Fruit fly (Drosophila melanogaster) whole organism, embryonic: ENCODE measurements around the gene Targ1.

Source experiments
- Asciz ChIP-seq: fragments of 200-800 bp; sonication (Bioruptor generic); optimal IDR thresholded peaks from 2 replicates; lab custom pipeline; 2017; ENCODE audit warnings: missing biosample characterization, mild to moderate bottlenecking, missing genetic modification characterization, missing genetic modification reagents
- Atf-2 ChIP-seq: fragments of 200-800 bp; sonication (Bioruptor generic); optimal IDR thresholded peaks from 2 replicates; lab custom pipeline; 2016; ENCODE audit warnings: missing biosample characterization, missing genetic modification characterization
- Atf6 ChIP-seq: fragments of 200-800 bp; sonication (Bioruptor generic); IDR thresholded peaks from 2 replicates; pipeline ENCODE4 v1.3.6; 2022; ENCODE audit warnings: missing biosample characterization, missing genetic modification characterization
- Bteb2 ChIP-seq: fragments of 200-800 bp; sonication (Bioruptor generic); optimal IDR thresholded peaks from 2 replicates; lab custom pipeline; 2016; ENCODE audit warnings: missing biosample characterization, missing genetic modification characterization
- CG10147 ChIP-seq: fragments of 200-800 bp; sonication (Bioruptor generic); optimal IDR thresholded peaks from 2 replicates; lab custom pipeline; 2019; ENCODE audit warnings: missing biosample characterization, mild to moderate bottlenecking, missing genetic modification characterization, moderate library complexity
- CG10267 ChIP-seq: fragments of 200-800 bp; sonication (Bioruptor generic); optimal IDR thresholded peaks from 2 replicates; lab custom pipeline; 2018; ENCODE audit warnings: missing biosample characterization, mild to moderate bottlenecking, missing genetic modification characterization, moderate library complexity
- CG10274 ChIP-seq: fragments of 200-800 bp; sonication (Bioruptor generic); optimal IDR thresholded peaks from 3 replicates; lab custom pipeline; 2017; ENCODE audit warnings: missing biosample characterization, mild to moderate bottlenecking, missing genetic modification characterization
- CG11398 ChIP-seq: fragments of 200-800 bp; sonication (Bioruptor generic); optimal IDR thresholded peaks from 2 replicates; lab custom pipeline; 2016; ENCODE audit warnings: missing biosample characterization, missing genetic modification characterization
- CG12299 ChIP-seq: fragments of 200-800 bp; sonication (Bioruptor generic); optimal IDR thresholded peaks from 2 replicates; lab custom pipeline; 2018; ENCODE audit warnings: missing biosample characterization, mild to moderate bottlenecking, missing genetic modification characterization
- CG13287 ChIP-seq: fragments of 200-800 bp; sonication (Bioruptor generic); IDR thresholded peaks from 2 replicates; pipeline ENCODE4 v1.3.6; 2022; ENCODE audit warnings: missing biosample characterization, missing genetic modification characterization; ENCODE audit not compliant: partially characterized antibody
- CG14860 ChIP-seq: fragments of 200-800 bp; sonication (Bioruptor generic); IDR thresholded peaks from 3 replicates; pipeline ENCODE4 v1.3.6; 2022; ENCODE audit warnings: missing biosample characterization, missing genetic modification characterization; ENCODE audit not compliant: partially characterized antibody
- CG17361 ChIP-seq: fragments of 200-800 bp; sonication (Bioruptor generic); IDR thresholded peaks from 3 replicates; pipeline ENCODE4 v1.3.6; 2022; ENCODE audit warnings: missing biosample characterization, missing genetic modification characterization
- CG17568 ChIP-seq: fragments of 200-800 bp; sonication (Bioruptor generic); optimal IDR thresholded peaks from 2 replicates; lab custom pipeline; 2018; ENCODE audit warnings: missing biosample characterization, mild to moderate bottlenecking, missing genetic modification characterization, moderate library complexity
- CG34224 ChIP-seq: fragments of 200-800 bp; sonication (Bioruptor generic); IDR thresholded peaks from 3 replicates; pipeline ENCODE4 v1.3.6; 2022; ENCODE audit warnings: missing biosample characterization, missing genetic modification characterization; ENCODE audit not compliant: partially characterized antibody
- CG34422 ChIP-seq: fragments of 200-800 bp; sonication (Bioruptor generic); IDR thresholded peaks from 3 replicates; pipeline ENCODE4 v1.3.6; 2022; ENCODE audit warnings: missing biosample characterization, missing genetic modification characterization
- CG4282 ChIP-seq: fragments of 200-800 bp; sonication (Bioruptor generic); optimal IDR thresholded peaks from 2 replicates; lab custom pipeline; 2016; ENCODE audit warnings: missing biosample characterization, missing genetic modification characterization
- CG4360 ChIP-seq: fragments of 200-800 bp; sonication (Bioruptor generic); IDR thresholded peaks from 2 replicates; pipeline ENCODE4 v1.3.6; 2022; ENCODE audit warnings: missing biosample characterization, missing genetic modification characterization
- CG6791 ChIP-seq: fragments of 200-800 bp; sonication (Bioruptor generic); IDR thresholded peaks from 3 replicates; pipeline ENCODE4 v1.3.6; 2022; ENCODE audit warnings: missing biosample characterization, missing genetic modification characterization; ENCODE audit not compliant: partially characterized antibody
- CG7963 ChIP-seq: fragments of 200-800 bp; sonication (Bioruptor generic); IDR thresholded peaks from 3 replicates; pipeline ENCODE4 v1.3.6; 2022; ENCODE audit warnings: missing biosample characterization, missing genetic modification characterization; ENCODE audit not compliant: partially characterized antibody
- CG8281 ChIP-seq: fragments of 200-800 bp; sonication (Bioruptor generic); optimal IDR thresholded peaks from 2 replicates; lab custom pipeline; 2018; ENCODE audit warnings: missing biosample characterization, mild to moderate bottlenecking, missing genetic modification characterization, moderate library complexity
- CG9609 ChIP-seq: fragments of 200-800 bp; sonication (Bioruptor generic); optimal IDR thresholded peaks from 3 replicates; lab custom pipeline; 2016; ENCODE audit warnings: missing biosample characterization, missing genetic modification characterization
- CG9876 ChIP-seq: fragments of 200-800 bp; sonication (Bioruptor generic); optimal IDR thresholded peaks from 2 replicates; lab custom pipeline; 2016; ENCODE audit warnings: missing biosample characterization, missing genetic modification characterization
- Camta ChIP-seq: fragments of 200-800 bp; sonication (Bioruptor generic); optimal IDR thresholded peaks from 2 replicates; lab custom pipeline; 2016; ENCODE audit warnings: missing biosample characterization, missing genetic modification characterization
- Dad ChIP-seq: fragments of 200-800 bp; sonication (Bioruptor generic); optimal IDR thresholded peaks from 3 replicates; lab custom pipeline; 2016; ENCODE audit warnings: missing biosample characterization, missing genetic modification characterization
- Dek ChIP-seq: fragments of 200-800 bp; sonication (Bioruptor generic); optimal IDR thresholded peaks from 3 replicates; lab custom pipeline; 2019; ENCODE audit warnings: missing biosample characterization, mild to moderate bottlenecking, missing genetic modification characterization, moderate library complexity
- Dll ChIP-seq: fragments of 200-800 bp; sonication (Bioruptor generic); IDR thresholded peaks from 4 replicates; pipeline ENCODE4 v1.3.6; 2022; ENCODE audit warnings: missing biosample characterization, missing genetic modification characterization; ENCODE audit not compliant: partially characterized antibody
- Fer1 ChIP-seq: fragments of 200-800 bp; sonication (Bioruptor generic); optimal IDR thresholded peaks from 2 replicates; lab custom pipeline; 2017; ENCODE audit warnings: missing biosample characterization, mild to moderate bottlenecking, missing genetic modification characterization
- HLH54F ChIP-seq: fragments of 200-800 bp; sonication (Bioruptor generic); optimal IDR thresholded peaks from 3 replicates; lab custom pipeline; 2016; ENCODE audit warnings: missing biosample characterization, missing genetic modification characterization
- Hr3 ChIP-seq: fragments of 200-800 bp; sonication (Bioruptor generic); optimal IDR thresholded peaks from 3 replicates; lab custom pipeline; 2016; ENCODE audit warnings: missing biosample characterization, missing genetic modification characterization
- MTF-1 ChIP-seq: fragments of 200-800 bp; sonication (Bioruptor generic); optimal IDR thresholded peaks from 2 replicates; lab custom pipeline; 2018; ENCODE audit warnings: missing biosample characterization, mild to moderate bottlenecking, missing genetic modification characterization, borderline replicate concordance
- Scr ChIP-seq: fragments of 200-800 bp; sonication (Bioruptor generic); IDR thresholded peaks from 2 replicates; pipeline ENCODE4 v1.3.6; 2022; ENCODE audit warnings: missing biosample characterization, missing genetic modification characterization; ENCODE audit not compliant: partially characterized antibody
- TFAM ChIP-seq: fragments of 200-800 bp; sonication (Bioruptor generic); optimal IDR thresholded peaks from 2 replicates; lab custom pipeline; 2017; ENCODE audit warnings: missing biosample characterization, missing genetic modification characterization, inconsistent platforms
- Trl ChIP-seq, 3 experiments: fragments of >200 bp in 2 of 3; fragments of 200-800 bp in 1 of 3; sonication (Bioruptor generic) in 1 of 3; optimal IDR thresholded peaks; 2 replicates in 1 of 3; 3 replicates in 2 of 3; lab custom pipeline; 2016 to 2017; ENCODE audit warnings: missing biosample characterization in 1 of 3, missing genetic modification characterization in 1 of 3
- Vsx1 ChIP-seq: fragments of 200-800 bp; sonication (Bioruptor generic); optimal IDR thresholded peaks from 2 replicates; lab custom pipeline; 2017; ENCODE audit warnings: missing biosample characterization, mild to moderate bottlenecking, missing genetic modification characterization, missing genetic modification reagents
- ab ChIP-seq: fragments of 200-800 bp; sonication (Bioruptor generic); optimal IDR thresholded peaks from 2 replicates; lab custom pipeline; 2016; ENCODE audit warnings: missing biosample characterization, missing genetic modification characterization
- ara ChIP-seq: fragments of 200-800 bp; sonication (Bioruptor generic); IDR thresholded peaks from 2 replicates; pipeline ENCODE4 v1.3.6; 2022; ENCODE audit warnings: missing biosample characterization, missing genetic modification characterization
- bcd ChIP-seq: fragments of 200-800 bp; sonication (Bioruptor generic); optimal IDR thresholded peaks from 2 replicates; lab custom pipeline; 2017; ENCODE audit warnings: missing biosample characterization, mild to moderate bottlenecking, missing genetic modification characterization
- chn ChIP-seq: fragments of 200-800 bp; sonication (Bioruptor generic); optimal IDR thresholded peaks from 2 replicates; lab custom pipeline; 2016; ENCODE audit warnings: missing biosample characterization, missing genetic modification characterization
- crol ChIP-seq: fragments of 200-800 bp; sonication (Bioruptor generic); IDR thresholded peaks from 2 replicates; pipeline ENCODE4 v1.3.6; 2022; ENCODE audit warnings: missing biosample characterization, missing genetic modification characterization
- dan ChIP-seq: fragments of 200-800 bp; sonication (Bioruptor generic); IDR thresholded peaks from 2 replicates; pipeline ENCODE4 v1.3.6; 2022; ENCODE audit warnings: missing biosample characterization, missing genetic modification characterization
- dimm ChIP-seq: fragments of 200-800 bp; sonication (Bioruptor generic); IDR thresholded peaks from 2 replicates; pipeline ENCODE4 v1.3.6; 2022; ENCODE audit warnings: missing biosample characterization, missing genetic modification characterization
- eyg ChIP-seq: fragments of 200-800 bp; sonication (Bioruptor generic); optimal IDR thresholded peaks from 3 replicates; lab custom pipeline; 2016; ENCODE audit warnings: missing biosample characterization, missing genetic modification characterization
- jigr1 ChIP-seq: fragments of 200-800 bp; sonication (Bioruptor generic); IDR thresholded peaks from 3 replicates; pipeline ENCODE4 v1.3.6; 2022; ENCODE audit warnings: missing biosample characterization, missing genetic modification characterization
- lilli ChIP-seq: fragments of 200-800 bp; sonication (Bioruptor generic); optimal IDR thresholded peaks from 3 replicates; lab custom pipeline; 2016; ENCODE audit warnings: missing biosample characterization, missing genetic modification characterization
- mam ChIP-seq: fragments of 200-800 bp; sonication (Bioruptor generic); optimal IDR thresholded peaks from 3 replicates; lab custom pipeline; 2016; ENCODE audit warnings: missing biosample characterization, missing genetic modification characterization
- nau ChIP-seq: fragments of 200-800 bp; sonication (Bioruptor generic); optimal IDR thresholded peaks from 3 replicates; lab custom pipeline; 2017; ENCODE audit warnings: missing biosample characterization, mild to moderate bottlenecking, missing genetic modification characterization, missing genetic modification reagents
- nerfin-1 ChIP-seq: fragments of 200-800 bp; sonication (Bioruptor generic); optimal IDR thresholded peaks from 3 replicates; lab custom pipeline; 2019; ENCODE audit warnings: missing biosample characterization, mild to moderate bottlenecking, missing genetic modification characterization, moderate library complexity
- prd ChIP-seq, 3 experiments: fragments of >200 bp in 2 of 3; fragments of 200-800 bp in 1 of 3; sonication (Bioruptor generic) in 1 of 3; optimal IDR thresholded peaks in 2 of 3; IDR thresholded peaks in 1 of 3; 2 replicates in 2 of 3; 3 replicates in 1 of 3; pipeline versions ENCODE4 v1.3.6 to Lab custom; 2017 to 2022; ENCODE audit warnings: missing biosample characterization in 1 of 3, missing genetic modification characterization in 1 of 3
- sens ChIP-seq: fragments of 200-800 bp; sonication (Bioruptor generic); peaks from one replicate; lab custom pipeline; 2016; ENCODE audit warnings: missing biosample characterization, missing genetic modification characterization
- zen2 ChIP-seq: fragments of 200-800 bp; sonication (Bioruptor generic); IDR thresholded peaks from 3 replicates; pipeline ENCODE4 v1.3.6; 2022; ENCODE audit warnings: missing biosample characterization, missing genetic modification characterization; ENCODE audit not compliant: partially characterized antibody

Targ1 gene

dm6 chr3L:21206486-21206885, 3.8 kb upstream of the Targ1 start (continued):
- TF ChIP-seq CG10147 (GFP tag; lab: Kevin White, UChicago) (no peak), dan (GFP tag; lab: Robert Waterston, UW) (no peak), Dad (GFP tag; lab: Kevin White, UChicago) (no peak), nerfin-1 (tag; lab: Kevin White, UChicago) (no peak), Atf-2 (GFP tag; lab: Kevin White, UChicago) (no peak), ara (no peak), Scr (GFP tag; lab: Robert Waterston, UW) (peak; percentile 55), TFAM (GFP tag; lab: Kevin White, UChicago) (no peak), CG10274 (GFP tag; lab: Kevin White, UChicago) (no peak), Asciz (GFP tag; lab: Kevin White, UChicago) (no peak), nau (GFP tag; lab: Kevin White, UChicago) (no peak), chn (GFP tag; lab: Kevin White, UChicago) (no peak), Dll (no peak), Fer1 (GFP tag; lab: Kevin White, UChicago) (no peak), Atf6 (GFP tag; lab: Robert Waterston, UW) (no peak), CG8281 (tag; lab: Kevin White, UChicago) (no peak), prd (optimal IDR thresholded peaks at IDR 0.05; lab: Kevin White, UChicago) (no peak), prd (GFP tag; IDR thresholded peaks at IDR 0.05; lab: Robert Waterston, UW) (no peak), ab (GFP tag; lab: Kevin White, UChicago) (no peak), CG34422 (no peak), Dek (tag; lab: Kevin White, UChicago) (no peak), jigr1 (GFP tag; lab: Robert Waterston, UW) (no peak), crol (GFP tag; lab: Robert Waterston, UW) (no peak), sens (GFP tag; lab: Kevin White, UChicago) (peak; percentile 34), CG11398 (no peak), CG10267 (tag; lab: Kevin White, UChicago) (no peak), eyg (no peak), MTF-1 (GFP tag; lab: Kevin White, UChicago) (no peak), CG13287 (GFP tag; lab: Robert Waterston, UW) (peak; percentile 42), dimm (no peak), CG14860 (GFP tag; lab: Robert Waterston, UW) (peak; percentile 51; the same call in 1 of the 3 replicates), CG9876 (GFP tag; lab: Kevin White, UChicago) (no peak), CG34224 (GFP tag; lab: Robert Waterston, UW) (peak; percentile 28; the same call in 1 of the 3 replicates), HLH54F (GFP tag; lab: Kevin White, UChicago) (no peak), Camta (no peak), CG12299 (tag; lab: Kevin White, UChicago) (no peak), mam (GFP tag; lab: Kevin White, UChicago) (no peak), zen2 (GFP tag; lab: Robert Waterston, UW) (no peak), CG4360 (no peak), Bteb2 (no peak), CG9609 (no peak), CG17361 (GFP tag; lab: Robert Waterston, UW) (no peak), bcd (no peak), CG17568 (GFP tag; lab: Kevin White, UChicago) (no peak), lilli (GFP tag; lab: Kevin White, UChicago) (no peak), CG6791 (GFP tag; lab: Robert Waterston, UW) (peak; percentile 61; the same call in 2 of the 3 replicates), Vsx1 (GFP tag; lab: Kevin White, UChicago) (no peak), Trl (optimal IDR thresholded peaks at IDR 0.05; lab: Kevin White, UChicago) (no peak), Trl (GFP tag; optimal IDR thresholded peaks at IDR 0.05; lab: Kevin White, UChicago) (no peak), Hr3 (GFP tag; lab: Kevin White, UChicago) (no peak), CG4282 (no peak), CG7963 (peak; percentile 66; the same call in 2 of the 3 replicates)
